Worm (Caenorhabditis elegans) whole organism, L1 larva: ENCODE results near the gene sre-24.
A peak's percentile ranks its signal among the peaks of the same experiment; 100 is the strongest.

Experiments used
- C04F5.9 ChIP-seq: sonication (generic microtip); optimal IDR thresholded peaks from 2 replicates; lab custom pipeline; 2016; ENCODE audit warnings: missing genetic modification characterization, missing compliant biosample characterization
- C34B4.2 ChIP-seq: sonication (generic microtip); optimal IDR thresholded peaks from 2 replicates; lab custom pipeline; 2017; ENCODE audit warnings: mild to moderate bottlenecking, missing genetic modification characterization, missing compliant biosample characterization
- aha-1 ChIP-seq: fragments of 150-350 bp; optimal IDR thresholded peaks from 2 replicates; lab custom pipeline; 2014; ENCODE audit warnings: missing biosample characterization, missing genetic modification characterization
- aly-2 ChIP-seq: fragments of 150-350 bp; optimal IDR thresholded peaks from 2 replicates; lab custom pipeline; 2014; ENCODE audit warnings: missing biosample characterization, missing genetic modification characterization
- ceh-63 ChIP-seq: fragments of 200-800 bp; sonication (Bioruptor generic); optimal IDR thresholded peaks from 2 replicates; lab custom pipeline; 2018; ENCODE audit warnings: mild to moderate bottlenecking, missing genetic modification characterization, missing compliant biosample characterization
- ceh-82 ChIP-seq, 3 experiments: fragments of 150-350 bp in 1 of 3; sonication (generic microtip) in 2 of 3; optimal IDR thresholded peaks; 2 replicates each; lab custom pipeline; 2014 to 2017; ENCODE audit warnings: missing biosample characterization in 3 of 3, missing genetic modification characterization in 3 of 3
- ceh-88 ChIP-seq: fragments of 200-800 bp; sonication (Bioruptor generic); IDR thresholded peaks from 2 replicates; pipeline ENCODE4 v1.3.6; 2022; ENCODE audit warnings: missing genetic modification characterization, missing compliant biosample characterization
- ceh-90 ChIP-seq: sonication (generic microtip); optimal IDR thresholded peaks from 2 replicates; lab custom pipeline; 2016; ENCODE audit warnings: missing genetic modification characterization, missing compliant biosample characterization
- ces-1 ChIP-seq: fragments of 150-350 bp; optimal IDR thresholded peaks from 2 replicates; lab custom pipeline; 2014; ENCODE audit warnings: missing biosample characterization, missing genetic modification reagents, missing genetic modification characterization
- egl-13 ChIP-seq: sonication (generic microtip); optimal IDR thresholded peaks from 2 replicates; lab custom pipeline; 2016; ENCODE audit warnings: missing genotype, missing genetic modification reagents, missing genetic modification characterization, missing compliant biosample characterization
- egl-27 ChIP-seq, 2 experiments: fragments of 150-350 bp in 1 of 2; sonication (generic microtip); optimal IDR thresholded peaks; 3 replicates each; lab custom pipeline; 2017 to 2018; ENCODE audit warnings: missing biosample characterization in 2 of 2, missing genetic modification characterization in 2 of 2, missing genetic modification reagents in 2 of 2
- elt-2 ChIP-seq: sonication (generic microtip); optimal IDR thresholded peaks from 2 replicates; lab custom pipeline; 2016; ENCODE audit warnings: missing genetic modification characterization, mild to moderate bottlenecking, inconsistent platforms, missing compliant biosample characterization, missing genetic modification reagents
- ets-5 ChIP-seq: fragments of 200-800 bp; sonication (Bioruptor generic); IDR thresholded peaks from 2 replicates; pipeline ENCODE4 v1.3.6; 2022; ENCODE audit warnings: missing genetic modification characterization, missing compliant biosample characterization
- grh-1 ChIP-seq: fragments of 200-800 bp; sonication (Bioruptor generic); IDR thresholded peaks from 2 replicates; pipeline ENCODE4 v1.3.6; 2022; ENCODE audit warnings: missing genetic modification reagents, missing genetic modification characterization, missing compliant biosample characterization
- hpl-2 ChIP-seq: fragments of 150-350 bp; optimal IDR thresholded peaks from 2 replicates; lab custom pipeline; 2014; ENCODE audit warnings: missing biosample characterization, missing genetic modification reagents, missing genetic modification characterization
- isw-1 ChIP-seq: fragments of 200-800 bp; sonication (Bioruptor generic); IDR thresholded peaks from 2 replicates; pipeline ENCODE4 v1.3.6; 2022; ENCODE audit warnings: missing genetic modification characterization, missing compliant biosample characterization
- lin-13 ChIP-seq: fragments of 150-350 bp; optimal IDR thresholded peaks from 2 replicates; lab custom pipeline; 2014; ENCODE audit warnings: missing biosample characterization, missing genetic modification reagents, missing genetic modification characterization
- lin-14 ChIP-seq: fragments of 200-800 bp; sonication (Bioruptor generic); optimal IDR thresholded peaks from 2 replicates; lab custom pipeline; 2018; ENCODE audit warnings: mild to moderate bottlenecking, missing genetic modification characterization, moderate library complexity, missing compliant biosample characterization
- lin-39 ChIP-seq: fragments of 150-350 bp; optimal IDR thresholded peaks from 2 replicates; lab custom pipeline; 2014; ENCODE audit warnings: missing biosample characterization, missing genetic modification reagents, missing genetic modification characterization
- lir-3 ChIP-seq: sonication (generic microtip); optimal IDR thresholded peaks from 2 replicates; lab custom pipeline; 2016; ENCODE audit warnings: mild to moderate bottlenecking, missing genetic modification characterization, moderate library complexity, missing compliant biosample characterization; ENCODE audit not compliant: poor library complexity
- mab-9 ChIP-seq: fragments of 200-800 bp; sonication (Bioruptor generic); IDR thresholded peaks from 2 replicates; pipeline ENCODE4 v1.3.6; 2022; ENCODE audit warnings: missing genetic modification reagents, missing genetic modification characterization, missing compliant biosample characterization
- mdl-1 ChIP-seq, 2 experiments: fragments of 150-350 bp; optimal IDR thresholded peaks; 2 replicates each; lab custom pipeline; 2014 to 2017; ENCODE audit warnings: missing biosample characterization in 2 of 2, missing genetic modification characterization in 2 of 2, inconsistent platforms in 1 of 2
- mef-2 ChIP-seq: fragments of 150-350 bp; optimal IDR thresholded peaks from 2 replicates; lab custom pipeline; 2014; ENCODE audit warnings: missing biosample characterization, missing genetic modification characterization
- nhr-19 ChIP-seq: fragments of 200-800 bp; sonication (Bioruptor generic); conservative IDR thresholded peaks from 2 replicates; pipeline ENCODE4 v1.3.6; 2022; ENCODE audit warnings: missing genetic modification characterization, missing compliant biosample characterization
- nhr-77 ChIP-seq: fragments of 150-350 bp; optimal IDR thresholded peaks from 2 replicates; lab custom pipeline; 2014; ENCODE audit warnings: missing biosample characterization, missing genetic modification characterization
- nhr-84 ChIP-seq: sonication (generic microtip); optimal IDR thresholded peaks from 2 replicates; lab custom pipeline; 2017; ENCODE audit warnings: missing biosample characterization, missing genetic modification characterization
- nhr-85 ChIP-seq: sonication (generic microtip); peaks from one replicate; lab custom pipeline; 2016; ENCODE audit warnings: missing genetic modification characterization, inconsistent platforms, missing compliant biosample characterization
- nhr-90 ChIP-seq: sonication (generic microtip); optimal IDR thresholded peaks from 2 replicates; lab custom pipeline; 2016; ENCODE audit warnings: mild to moderate bottlenecking, missing genetic modification characterization, missing compliant biosample characterization; ENCODE audit not compliant: poor library complexity
- pag-3 ChIP-seq: sonication (generic microtip); optimal IDR thresholded peaks from 2 replicates; lab custom pipeline; 2017; ENCODE audit warnings: missing genetic modification characterization, mild to moderate bottlenecking, missing compliant biosample characterization, antibody characterized with exemption, borderline replicate concordance; ENCODE audit not compliant: insufficient read depth
- rnt-1 ChIP-seq: sonication (generic microtip); optimal IDR thresholded peaks from 2 replicates; lab custom pipeline; 2016; ENCODE audit warnings: mild to moderate bottlenecking, missing genetic modification characterization, moderate library complexity, missing compliant biosample characterization
- skn-1 ChIP-seq: fragments of 150-350 bp; optimal IDR thresholded peaks from 2 replicates; lab custom pipeline; 2014; ENCODE audit warnings: missing biosample characterization, missing genetic modification characterization
- snpc-4 ChIP-seq: fragments of 150-350 bp; optimal IDR thresholded peaks from 2 replicates; lab custom pipeline; 2014; ENCODE audit warnings: missing biosample characterization, missing genetic modification characterization
- snu-23 ChIP-seq: sonication (generic microtip); optimal IDR thresholded peaks from 2 replicates; lab custom pipeline; 2016; ENCODE audit warnings: missing genetic modification characterization, missing compliant biosample characterization
- sptf-1 ChIP-seq: fragments of 150-350 bp; optimal IDR thresholded peaks from 2 replicates; lab custom pipeline; 2014; ENCODE audit warnings: missing biosample characterization, missing genetic modification characterization
- sup-37 ChIP-seq: fragments of 200-800 bp; sonication (Bioruptor generic); optimal IDR thresholded peaks from 2 replicates; lab custom pipeline; 2018; ENCODE audit warnings: mild to moderate bottlenecking, missing genetic modification characterization, missing compliant biosample characterization
- swsn-7 ChIP-seq: sonication (generic microtip); optimal IDR thresholded peaks from 2 replicates; lab custom pipeline; 2016; ENCODE audit warnings: missing genetic modification characterization, missing compliant biosample characterization
- tbx-2 ChIP-seq: sonication (generic microtip); optimal IDR thresholded peaks from 2 replicates; lab custom pipeline; 2016; ENCODE audit warnings: missing genetic modification characterization, missing compliant biosample characterization
- tlp-1 ChIP-seq: fragments of 150-350 bp; optimal IDR thresholded peaks from 2 replicates; lab custom pipeline; 2014; ENCODE audit warnings: missing biosample characterization, missing genetic modification characterization
- unc-62 ChIP-seq: fragments of 150-350 bp; optimal IDR thresholded peaks from 2 replicates; lab custom pipeline; 2014; ENCODE audit warnings: missing biosample characterization, missing genetic modification reagents, missing genetic modification characterization
- zag-1 ChIP-seq: fragments of 150-350 bp; optimal IDR thresholded peaks from 2 replicates; lab custom pipeline; 2014; ENCODE audit warnings: missing biosample characterization, missing genetic modification characterization
- zip-4 ChIP-seq: fragments of 200-800 bp; sonication (Bioruptor generic); optimal IDR thresholded peaks from 2 replicates; lab custom pipeline; 2018; ENCODE audit warnings: mild to moderate bottlenecking, missing genetic modification characterization, moderate library complexity, missing compliant biosample characterization

The sre-24 gene

DNA sequence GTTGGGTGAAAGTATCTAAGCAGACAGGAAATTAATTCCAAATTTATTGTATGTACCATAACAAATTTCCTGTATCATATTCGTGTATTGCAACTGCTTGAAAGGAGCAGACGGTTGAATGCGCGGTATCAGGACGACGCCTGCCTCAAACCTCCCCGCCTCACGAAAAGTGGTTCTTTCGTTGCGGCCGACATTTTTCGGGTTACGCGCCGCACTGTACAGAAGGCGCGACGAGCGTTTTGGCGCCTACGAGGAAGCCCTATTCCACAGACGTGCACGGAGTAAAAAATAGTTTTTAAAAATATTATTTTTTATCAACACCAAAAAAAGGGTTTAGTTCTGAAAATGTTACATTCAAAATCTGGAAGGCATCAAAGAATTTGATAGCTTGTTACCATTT lies 35.6 kb downstream of the sre-24 start:
- TF ChIP-seq unc-62 (no peak), lin-13 (GFP tag; lab: Kevin White, UChicago) (no peak), zip-4 (GFP tag; lab: Kevin White, UChicago) (no peak), nhr-84 (no peak), aly-2 (tag; lab: Kevin White, UChicago) (no peak), tlp-1 (no peak), snpc-4 (tag; lab: Kevin White, UChicago) (peak; percentile 44), nhr-19 (no peak)

DNA sequence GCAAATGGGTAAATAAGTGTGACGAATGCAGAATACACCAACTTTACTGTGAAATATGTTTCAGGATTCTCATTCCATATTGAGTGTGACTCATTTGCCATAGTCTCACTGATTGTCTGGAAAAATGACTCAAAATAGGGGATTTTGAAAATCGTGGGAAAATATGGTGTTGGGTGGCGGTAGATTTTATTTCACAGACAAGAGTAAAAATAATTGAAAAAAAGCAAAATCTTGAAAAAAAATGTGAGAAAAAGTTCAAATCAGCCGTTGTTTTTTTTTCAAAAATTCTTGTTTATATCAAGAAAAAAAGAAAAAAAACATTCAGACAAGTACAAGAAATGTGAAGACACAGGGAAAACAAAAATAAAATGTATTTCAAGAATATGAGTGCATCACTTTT lies 38.1 kb downstream of the sre-24 start, which contains the start of gene srh-38:
Gene srh-38 (minus strand): TSS at position 101 of the 400 bp plus-strand sequence.
- no peak for TF ChIP-seq hpl-2 (GFP tag; lab: Kevin White, UChicago)
- TF ChIP-seq lin-39 (tag; lab: Kevin White, UChicago) = no peak
- no peak for TF ChIP-seq ceh-82 (tag; optimal IDR thresholded peaks at IDR 0.05; lab: Kevin White, UChicago)
- no peak for TF ChIP-seq ceh-88 (GFP tag; lab: Robert Waterston, UW)
- no peak for TF ChIP-seq mab-9
- no peak for TF ChIP-seq grh-1 (GFP tag; lab: Robert Waterston, UW)
- TF ChIP-seq nhr-90 (tag; lab: Kevin White, UChicago) = no peak
- TF ChIP-seq skn-1 (tag; lab: Kevin White, UChicago) = no peak
- no peak for TF ChIP-seq ceh-63 (GFP tag; lab: Kevin White, UChicago)
- TF ChIP-seq aly-2 (tag; lab: Kevin White, UChicago) = no peak
- no peak for TF ChIP-seq nhr-85

DNA sequence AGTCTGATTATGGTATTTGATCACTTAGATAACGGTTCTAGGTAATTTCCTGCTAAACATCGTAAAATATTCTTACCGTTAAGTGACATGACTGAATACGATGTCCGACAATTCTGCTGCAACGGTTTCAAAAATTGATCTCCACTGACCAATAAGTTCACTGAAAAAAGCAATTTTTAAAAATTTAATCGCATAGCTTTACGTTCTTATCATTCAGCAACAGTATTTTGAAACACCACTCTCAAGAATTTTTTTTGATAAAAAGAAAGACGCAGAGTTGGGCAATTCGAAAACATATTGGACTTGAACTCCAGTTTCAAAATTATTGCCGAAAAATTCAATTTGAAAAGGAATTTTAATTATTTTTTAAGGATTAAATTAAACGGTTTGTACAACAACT lies 43.0 kb downstream of the sre-24 start, which contains the start of gene C31B8.12:
Gene C31B8.12 (minus strand): TSS at position 101 of the 400 bp plus-strand sequence.
- TF ChIP-seq lir-3 (tag; lab: Kevin White, UChicago) = no peak
- no peak for TF ChIP-seq swsn-7 (tag; lab: Kevin White, UChicago)
- TF ChIP-seq mdl-1 (tag; optimal IDR thresholded peaks at IDR 0.05; lab: Kevin White, UChicago) = no peak
- no peak for TF ChIP-seq zag-1 (tag; lab: Kevin White, UChicago)
- no peak for TF ChIP-seq sptf-1 (tag; lab: Kevin White, UChicago)
- TF ChIP-seq snu-23 = no peak
- TF ChIP-seq isw-1 (GFP tag; lab: Robert Waterston, UW) = no peak
- no peak for TF ChIP-seq rnt-1 (tag; lab: Kevin White, UChicago)
- TF ChIP-seq hpl-2 (GFP tag; lab: Kevin White, UChicago) = no peak
- TF ChIP-seq tbx-2 (tag; lab: Kevin White, UChicago) = no peak
- TF ChIP-seq nhr-90 (tag; lab: Kevin White, UChicago) = no peak
- no peak for TF ChIP-seq lin-13 (GFP tag; lab: Kevin White, UChicago)
- no peak for TF ChIP-seq ceh-90 (tag; lab: Kevin White, UChicago)
- no peak for TF ChIP-seq C34B4.2
- TF ChIP-seq pag-3 (tag; lab: Kevin White, UChicago) = no peak
- no peak for TF ChIP-seq nhr-77 (tag; lab: Kevin White, UChicago)
- TF ChIP-seq egl-13 (tag; lab: Kevin White, UChicago) = no peak
- no peak for TF ChIP-seq zip-4 (GFP tag; lab: Kevin White, UChicago)
- TF ChIP-seq, all 84 proteins: peak for 0

ce11 chrV:2929753-2930152 lies 45.2 kb downstream of the sre-24 start, which contains the start of gene C31B8.16:
Gene C31B8.16, plus strand, starts transcription at chrV:2930053.
- TF ChIP-seq ets-5 (GFP tag; lab: Robert Waterston, UW) (no peak), egl-27 (tag; optimal IDR thresholded peaks at IDR 0.05; lab: Kevin White, UChicago) (no peak), ceh-82 (tag; optimal IDR thresholded peaks at IDR 0.05; lab: Kevin White, UChicago) (no peak), lin-14 (GFP tag; lab: Kevin White, UChicago) (no peak), rnt-1 (tag; lab: Kevin White, UChicago) (no peak), isw-1 (GFP tag; lab: Robert Waterston, UW) (no peak), aha-1 (tag; lab: Kevin White, UChicago) (no peak), ces-1 (no peak), elt-2 (no peak), nhr-85 (no peak), sup-37 (no peak), mef-2 (tag; lab: Kevin White, UChicago) (no peak), tlp-1 (no peak), skn-1 (tag; lab: Kevin White, UChicago) (no peak), C04F5.9 (no peak)
